Worm (Caenorhabditis elegans) whole organism, midembryonic: ENCODE data around the gene nspd-9.

Source experiments
- cog-1 ChIP-seq: sonication (generic microtip); optimal IDR thresholded peaks from 2 replicates; lab custom pipeline; 2016; ENCODE audit warnings: missing genetic modification characterization, missing compliant biosample characterization
- klf-2 ChIP-seq: fragments of 200-800 bp; sonication (Bioruptor generic); conservative IDR thresholded peaks from 2 replicates; pipeline ENCODE4 v1.3.6; 2022; ENCODE audit warnings: missing genetic modification reagents, missing genetic modification characterization, missing compliant biosample characterization
- tab-1 ChIP-seq: fragments of 200-800 bp; sonication (Bioruptor generic); IDR thresholded peaks from 2 replicates; pipeline ENCODE4 v1.3.6; 2022; ENCODE audit warnings: missing genetic modification characterization, missing compliant biosample characterization
- ztf-23 ChIP-seq: fragments of 200-800 bp; sonication (Bioruptor generic); IDR thresholded peaks from 2 replicates; pipeline ENCODE4 v1.3.6; 2022; ENCODE audit warnings: missing genetic modification reagents, missing genetic modification characterization, missing compliant biosample characterization

DNA sequence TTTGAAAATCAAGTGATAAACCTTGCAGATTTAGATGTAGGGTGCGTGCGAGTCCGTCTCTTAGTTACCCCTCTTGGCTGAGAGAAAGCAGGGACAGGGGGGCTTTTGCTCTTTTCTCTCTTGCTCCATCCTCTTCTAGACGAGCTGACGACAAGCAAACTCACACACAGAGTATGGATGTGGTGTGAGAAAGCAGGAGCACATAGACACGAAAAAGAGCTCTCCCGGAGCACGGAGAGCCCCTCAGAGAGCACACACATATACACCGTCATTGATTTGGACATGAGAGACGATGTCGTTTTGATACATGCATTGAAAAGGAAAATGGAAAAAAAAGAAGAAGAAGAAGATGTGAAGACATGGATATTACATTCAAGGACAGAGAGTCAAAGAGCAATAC lies 45.6 kb upstream of the nspd-9 start:
- TF ChIP-seq ztf-23 (GFP tag; lab: Robert Waterston, UW) = no peak
- TF ChIP-seq cog-1 (tag; lab: Kevin White, UChicago) = no peak
- no peak for TF ChIP-seq tab-1 (GFP tag; lab: Robert Waterston, UW)
- TF ChIP-seq klf-2 = no peak
